Worm (Caenorhabditis elegans) whole organism, midembryonic: ENCODE results near the gene C33D9.3.
A peak's percentile ranks its signal among the peaks of the same experiment; 100 is the strongest.

Experiments used
- T22C8.4 ChIP-seq: fragments of 200-800 bp; sonication (Bioruptor generic); IDR thresholded peaks from 2 replicates; pipeline ENCODE4 v1.3.6; 2022; ENCODE audit warnings: missing genetic modification characterization, missing compliant biosample characterization
- cog-1 ChIP-seq: sonication (generic microtip); optimal IDR thresholded peaks from 2 replicates; lab custom pipeline; 2016; ENCODE audit warnings: missing genetic modification characterization, missing compliant biosample characterization
- flt-1 ChIP-seq: fragments of 200-800 bp; sonication (Bioruptor generic); IDR thresholded peaks from 2 replicates; pipeline ENCODE4 v1.3.6; 2022; ENCODE audit warnings: missing genetic modification characterization, missing compliant biosample characterization
- klf-2 ChIP-seq: fragments of 200-800 bp; sonication (Bioruptor generic); conservative IDR thresholded peaks from 2 replicates; pipeline ENCODE4 v1.3.6; 2022; ENCODE audit warnings: missing genetic modification reagents, missing genetic modification characterization, missing compliant biosample characterization
- med-1 ChIP-seq: sonication (generic microtip); optimal IDR thresholded peaks from 2 replicates; lab custom pipeline; 2017; ENCODE audit warnings: missing genetic modification characterization, mild to moderate bottlenecking, missing compliant biosample characterization, antibody characterized with exemption, missing genetic modification reagents; ENCODE audit not compliant: insufficient read depth
- ref-1 ChIP-seq: fragments of 200-800 bp; sonication (Bioruptor generic); conservative IDR thresholded peaks from 2 replicates; pipeline ENCODE4 v1.3.6; 2022; ENCODE audit warnings: missing genetic modification reagents, missing genetic modification characterization, missing compliant biosample characterization
- tab-1 ChIP-seq: fragments of 200-800 bp; sonication (Bioruptor generic); IDR thresholded peaks from 2 replicates; pipeline ENCODE4 v1.3.6; 2022; ENCODE audit warnings: missing genetic modification characterization, missing compliant biosample characterization
- ztf-23 ChIP-seq: fragments of 200-800 bp; sonication (Bioruptor generic); IDR thresholded peaks from 2 replicates; pipeline ENCODE4 v1.3.6; 2022; ENCODE audit warnings: missing genetic modification reagents, missing genetic modification characterization, missing compliant biosample characterization
- ztf-29 ChIP-seq: fragments of 200-800 bp; sonication (Bioruptor generic); IDR thresholded peaks from 2 replicates; pipeline ENCODE4 v1.3.6; 2022; ENCODE audit warnings: missing genetic modification reagents, missing genetic modification characterization, missing compliant biosample characterization

Gene C33D9.3

ce11 chrIV:8792808-8793207 lies at the start of gene C33D9.3:
Gene C33D9.3 (minus strand): TSS chrIV:8792908.
- no peak for TF ChIP-seq klf-2 (GFP tag; lab: Robert Waterston, UW)
- TF ChIP-seq ref-1 (GFP tag; lab: Robert Waterston, UW), result no peak
- TF ChIP-seq tab-1 (GFP tag; lab: Robert Waterston, UW), result no peak
- no peak for TF ChIP-seq flt-1
- TF ChIP-seq ztf-23 (GFP tag; lab: Robert Waterston, UW), result no peak
- TF ChIP-seq med-1 (GFP tag; lab: Kevin White, UChicago), result no peak
- TF ChIP-seq ztf-29 (GFP tag; lab: Robert Waterston, UW), result no peak

- no peak for TF ChIP-seq T22C8.4 (GFP tag; lab: Robert Waterston, UW)
- no peak for TF ChIP-seq flt-1
- no peak for TF ChIP-seq ztf-23 (GFP tag; lab: Robert Waterston, UW)
- no peak for TF ChIP-seq ztf-29 (GFP tag; lab: Robert Waterston, UW)
Measured at ce11 chrIV:8840161-8840765, 47.6 kb upstream of the C33D9.3 start, which contains the start of the genes T28C6.11 and T11B7.1. Gene T28C6.11 (minus strand): TSS chrIV:8840261. Gene T11B7.1 (plus strand): TSS chrIV:8840715.

DNA sequence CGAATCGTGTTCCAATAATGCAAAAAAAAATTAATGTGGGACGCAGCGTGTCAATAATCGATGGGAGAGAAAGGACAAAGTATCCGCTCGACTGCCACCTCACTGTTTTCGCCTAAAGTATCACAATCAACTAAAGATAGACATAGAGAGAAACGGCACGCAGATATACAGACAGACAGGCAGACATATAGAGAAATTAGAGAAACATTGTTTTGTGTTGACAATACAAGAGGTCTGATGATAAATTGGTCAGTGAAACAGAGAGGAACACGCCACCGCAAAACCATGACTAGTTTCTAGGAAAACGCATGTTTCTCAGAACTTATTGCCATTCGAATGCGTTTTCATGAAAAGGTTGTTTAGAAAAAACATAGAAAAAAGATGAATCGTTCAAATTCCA lies 37.9 kb upstream of the C33D9.3 start, which contains the start of gene T28C6.8:
T28C6.8 (minus strand) TSS at position 137 of the 400 bp plus-strand sequence.
- TF ChIP-seq ref-1 (GFP tag; lab: Robert Waterston, UW) (no peak), ztf-29 (GFP tag; lab: Robert Waterston, UW) (no peak), tab-1 (GFP tag; lab: Robert Waterston, UW) (no peak), klf-2 (GFP tag; lab: Robert Waterston, UW) (no peak), flt-1 (no peak), med-1 (GFP tag; lab: Kevin White, UChicago) (no peak), cog-1 (tag; lab: Kevin White, UChicago) (no peak), ztf-23 (GFP tag; lab: Robert Waterston, UW) (no peak), T22C8.4 (GFP tag; lab: Robert Waterston, UW) (no peak)

DNA sequence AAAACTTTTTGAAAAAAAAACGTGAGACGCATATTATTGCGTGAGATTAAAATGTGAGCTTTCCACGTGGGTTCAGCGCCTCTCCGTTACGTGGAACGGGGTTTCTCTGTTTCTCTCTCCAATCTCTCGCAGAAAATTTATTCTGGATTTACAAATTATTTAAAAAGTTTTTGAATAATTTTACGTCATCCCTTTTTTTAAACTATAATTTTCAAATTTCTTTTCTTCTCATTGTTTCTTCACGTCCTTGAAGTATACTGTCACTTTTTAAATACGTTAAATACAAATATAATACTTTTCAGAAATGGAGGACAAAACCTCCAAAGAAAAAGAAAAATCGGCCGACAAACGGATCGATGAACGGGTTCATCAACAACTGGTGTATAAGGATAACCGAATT lies 34.8 kb upstream of the C33D9.3 start, which contains the start of gene T28C6.7:
T28C6.7 (plus strand) TSS at position 301 of the 400 bp plus-strand sequence.
- no peak for TF ChIP-seq med-1 (GFP tag; lab: Kevin White, UChicago)
- no peak for TF ChIP-seq tab-1 (GFP tag; lab: Robert Waterston, UW)
- TF ChIP-seq flt-1, result no peak
- no peak for TF ChIP-seq ztf-29 (GFP tag; lab: Robert Waterston, UW)
- TF ChIP-seq cog-1 (tag; lab: Kevin White, UChicago), result no peak
- TF ChIP-seq ref-1 (GFP tag; lab: Robert Waterston, UW), result no peak
- TF ChIP-seq ztf-23 (GFP tag; lab: Robert Waterston, UW), result no peak
- TF ChIP-seq T22C8.4 (GFP tag; lab: Robert Waterston, UW), result no peak
- no peak for TF ChIP-seq klf-2 (GFP tag; lab: Robert Waterston, UW)

ce11 chrIV:8826606-8827000 lies 33.9 kb upstream of the C33D9.3 start:
- peak; percentile 80 for TF ChIP-seq T22C8.4 (GFP tag; lab: Robert Waterston, UW)
- no peak for TF ChIP-seq cog-1 (tag; lab: Kevin White, UChicago)

DNA sequence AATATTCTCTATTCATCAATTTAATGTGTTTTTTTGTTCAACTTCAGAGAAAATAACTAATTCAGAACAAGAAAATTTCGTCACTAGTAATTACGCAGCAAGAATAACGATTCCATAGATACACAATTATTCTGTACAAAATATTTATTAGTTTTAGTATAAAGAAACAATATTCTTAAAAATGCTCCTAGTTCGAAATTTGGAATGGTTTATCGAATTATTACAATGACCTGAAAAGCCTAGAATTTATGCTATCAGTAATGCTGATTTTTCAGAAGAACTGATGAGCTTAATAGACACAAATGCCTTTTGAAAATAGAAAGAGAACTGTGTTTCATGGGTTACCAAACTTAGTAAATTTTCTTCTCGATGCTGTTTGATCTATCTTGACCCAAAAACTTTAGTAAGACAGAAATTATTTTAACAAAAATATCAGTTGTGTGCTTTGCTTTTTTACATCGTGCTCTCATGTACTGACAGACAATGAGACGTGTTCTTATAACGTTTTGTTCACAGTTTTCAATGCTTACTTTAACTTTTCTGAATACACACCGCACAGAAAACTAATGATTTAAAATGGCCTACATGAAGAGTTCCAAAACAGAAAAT lies 33.4 kb upstream of the C33D9.3 start:
- TF ChIP-seq ref-1 (GFP tag; lab: Robert Waterston, UW) (no peak), ztf-29 (GFP tag; lab: Robert Waterston, UW) (no peak)

DNA sequence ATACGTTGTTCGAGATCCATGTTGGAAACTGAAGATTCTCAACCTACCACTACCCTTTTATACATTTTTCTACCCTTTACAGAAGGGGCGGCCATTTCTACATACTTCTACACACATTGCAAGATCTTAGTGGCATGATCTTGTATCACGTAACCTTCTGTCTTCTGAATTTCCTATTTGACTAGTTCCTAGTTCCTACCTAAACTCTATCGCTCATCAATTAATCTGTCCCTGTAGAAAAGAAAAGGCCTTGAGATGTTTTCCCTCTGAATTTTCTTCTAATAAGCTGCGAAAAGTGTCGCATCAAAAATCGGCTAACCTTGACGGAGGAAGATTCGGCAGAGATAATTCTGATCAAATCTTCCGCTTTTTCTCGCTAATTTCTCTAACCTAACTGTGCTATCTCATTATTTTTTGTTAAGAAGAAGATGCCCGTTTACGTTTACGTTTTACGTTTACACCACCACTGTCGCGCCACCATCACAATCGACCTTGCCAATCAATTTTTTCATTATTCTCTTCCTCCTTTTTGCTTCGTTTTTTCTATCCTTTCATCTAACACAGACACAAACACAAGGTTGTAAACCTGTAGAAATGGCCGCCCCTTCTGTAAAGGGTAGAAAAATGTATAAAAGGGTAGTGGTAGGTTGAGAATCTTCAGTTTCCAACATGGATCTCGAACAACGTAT lies 31.6 kb upstream of the C33D9.3 start, which contains the start of the genes col-117 and col-3:
col-117 (minus strand) TSS at position 51 of the 689 bp plus-strand sequence.
col-3 (plus strand) TSS at position 639 of the 689 bp plus-strand sequence.
- TF ChIP-seq klf-2 (GFP tag; lab: Robert Waterston, UW), result no peak
- no peak for TF ChIP-seq flt-1
- no peak for TF ChIP-seq ztf-29 (GFP tag; lab: Robert Waterston, UW)
- no peak for TF ChIP-seq cog-1 (tag; lab: Kevin White, UChicago)
- no peak for TF ChIP-seq T22C8.4 (GFP tag; lab: Robert Waterston, UW)
- no peak for TF ChIP-seq ref-1 (GFP tag; lab: Robert Waterston, UW)
- no peak for TF ChIP-seq tab-1 (GFP tag; lab: Robert Waterston, UW)

DNA sequence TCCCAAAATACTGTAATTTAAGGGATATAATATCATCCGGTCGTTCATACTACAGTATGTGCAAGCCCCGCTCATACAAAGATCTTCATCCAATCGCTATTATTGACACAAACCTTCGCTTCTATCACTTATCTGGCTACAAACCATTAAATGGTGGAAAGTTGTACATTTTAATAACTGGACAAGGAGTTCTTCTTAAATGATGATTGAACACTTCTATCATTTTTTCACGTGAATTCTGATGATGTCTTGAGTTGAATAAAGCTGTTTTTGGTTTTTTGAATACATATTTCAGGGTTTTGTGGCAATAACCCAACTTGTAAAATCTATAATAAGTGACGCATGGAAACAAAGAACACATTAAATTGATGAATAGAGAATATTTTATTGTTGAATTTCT lies 29.9 kb upstream of the C33D9.3 start:
- no peak for TF ChIP-seq cog-1 (tag; lab: Kevin White, UChicago)

- TF ChIP-seq ztf-29 (GFP tag; lab: Robert Waterston, UW), result no peak
- no peak for TF ChIP-seq med-1 (GFP tag; lab: Kevin White, UChicago)
- TF ChIP-seq cog-1 (tag; lab: Kevin White, UChicago), result no peak
- no peak for TF ChIP-seq ref-1 (GFP tag; lab: Robert Waterston, UW)
- no peak for TF ChIP-seq tab-1 (GFP tag; lab: Robert Waterston, UW)
- TF ChIP-seq ztf-23 (GFP tag; lab: Robert Waterston, UW), result no peak
- TF ChIP-seq T22C8.4 (GFP tag; lab: Robert Waterston, UW), result no peak
- TF ChIP-seq flt-1, result no peak
- TF ChIP-seq klf-2 (GFP tag; lab: Robert Waterston, UW), result no peak
Measured at ce11 chrIV:8821147-8821546, 28.4 kb upstream of the C33D9.3 start, which contains the start of gene T28C6.5. Gene T28C6.5 (plus strand): TSS chrIV:8821447.
